Fruit fly (Drosophila melanogaster) whole organism, embryonic: ENCODE data around the gene zetaCOP.

ENCODE experiments used
- Ada2b ChIP-seq: fragments of 200-800 bp; sonication (Bioruptor generic); IDR thresholded peaks from 2 replicates; pipeline ENCODE4 v1.3.6; 2022; ENCODE audit warnings: missing biosample characterization, missing genetic modification characterization
- Atf6 ChIP-seq: fragments of 200-800 bp; sonication (Bioruptor generic); IDR thresholded peaks from 2 replicates; pipeline ENCODE4 v1.3.6; 2022; ENCODE audit warnings: missing biosample characterization, missing genetic modification characterization
- CG10267 ChIP-seq: fragments of 200-800 bp; sonication (Bioruptor generic); optimal IDR thresholded peaks from 2 replicates; lab custom pipeline; 2018; ENCODE audit warnings: missing biosample characterization, mild to moderate bottlenecking, missing genetic modification characterization, moderate library complexity
- CG11093 ChIP-seq: fragments of 200-800 bp; sonication (Bioruptor generic); IDR thresholded peaks from 3 replicates; pipeline ENCODE4 v1.3.6; 2022; ENCODE audit warnings: missing biosample characterization, missing genetic modification characterization
- CG11398 ChIP-seq: fragments of 200-800 bp; sonication (Bioruptor generic); optimal IDR thresholded peaks from 2 replicates; lab custom pipeline; 2016; ENCODE audit warnings: missing biosample characterization, missing genetic modification characterization
- CG11695 ChIP-seq: fragments of 200-800 bp; sonication (Bioruptor generic); IDR thresholded peaks from 3 replicates; pipeline ENCODE4 v1.3.6; 2022; ENCODE audit warnings: missing biosample characterization, missing genetic modification characterization
- CG11723 ChIP-seq: fragments of 200-800 bp; sonication (Bioruptor generic); optimal IDR thresholded peaks from 2 replicates; lab custom pipeline; 2017; ENCODE audit warnings: missing biosample characterization, mild to moderate bottlenecking, missing genetic modification characterization
- CG12219 ChIP-seq: fragments of 200-800 bp; sonication (Bioruptor generic); optimal IDR thresholded peaks from 3 replicates; lab custom pipeline; 2018; ENCODE audit warnings: missing biosample characterization, mild to moderate bottlenecking, missing genetic modification characterization
- CG12299 ChIP-seq: fragments of 200-800 bp; sonication (Bioruptor generic); optimal IDR thresholded peaks from 2 replicates; lab custom pipeline; 2018; ENCODE audit warnings: missing biosample characterization, mild to moderate bottlenecking, missing genetic modification characterization
- CG12391 ChIP-seq: fragments of 200-800 bp; sonication (Bioruptor generic); optimal IDR thresholded peaks from 3 replicates; lab custom pipeline; 2018; ENCODE audit warnings: missing biosample characterization, mild to moderate bottlenecking, missing genetic modification characterization, moderate library complexity
- CG12744 ChIP-seq: fragments of 200-800 bp; sonication (Bioruptor generic); optimal IDR thresholded peaks from 2 replicates; lab custom pipeline; 2016; ENCODE audit warnings: missing biosample characterization, missing genetic modification characterization
- CG13775 ChIP-seq: fragments of 200-800 bp; sonication (Bioruptor generic); optimal IDR thresholded peaks from 3 replicates; lab custom pipeline; 2017; ENCODE audit warnings: missing biosample characterization, mild to moderate bottlenecking, missing genetic modification characterization
- CG15514 ChIP-seq: fragments of 200-800 bp; sonication (Bioruptor generic); optimal IDR thresholded peaks from 3 replicates; lab custom pipeline; 2017; ENCODE audit warnings: missing biosample characterization, missing genetic modification characterization, mild to moderate bottlenecking, moderate library complexity, missing genetic modification reagents
- CG16863 ChIP-seq: fragments of 200-800 bp; sonication (Bioruptor generic); optimal IDR thresholded peaks from 3 replicates; lab custom pipeline; 2016; ENCODE audit warnings: missing biosample characterization, missing genetic modification characterization
- CG17912 ChIP-seq: fragments of 200-800 bp; sonication (Bioruptor generic); optimal IDR thresholded peaks from 2 replicates; lab custom pipeline; 2018; ENCODE audit warnings: missing biosample characterization, mild to moderate bottlenecking, missing genetic modification characterization
- CG18476 ChIP-seq: fragments of 200-800 bp; sonication (Bioruptor generic); optimal IDR thresholded peaks from 2 replicates; lab custom pipeline; 2016; ENCODE audit warnings: missing biosample characterization, mild to moderate bottlenecking, missing genetic modification characterization
- CG2199 ChIP-seq: fragments of 200-800 bp; sonication (Bioruptor generic); IDR thresholded peaks from 3 replicates; pipeline ENCODE4 v1.3.6; 2022; ENCODE audit warnings: missing biosample characterization, missing genetic modification characterization
- CG34224 ChIP-seq: fragments of 200-800 bp; sonication (Bioruptor generic); IDR thresholded peaks from 3 replicates; pipeline ENCODE4 v1.3.6; 2022; ENCODE audit warnings: missing biosample characterization, missing genetic modification characterization; ENCODE audit not compliant: partially characterized antibody
- CG6175 ChIP-seq: fragments of 200-800 bp; sonication (Bioruptor generic); IDR thresholded peaks from 3 replicates; pipeline ENCODE4 v1.3.6; 2022; ENCODE audit warnings: missing biosample characterization, missing genetic modification characterization
- CG6254 ChIP-seq: fragments of 200-800 bp; sonication (Bioruptor generic); optimal IDR thresholded peaks from 3 replicates; lab custom pipeline; 2017; ENCODE audit warnings: mild to moderate bottlenecking, missing biosample characterization, missing genetic modification reagents, missing genetic modification characterization
- CG7987 ChIP-seq: fragments of 200-800 bp; sonication (Bioruptor generic); optimal IDR thresholded peaks from 2 replicates; lab custom pipeline; 2018; ENCODE audit warnings: missing biosample characterization, mild to moderate bottlenecking, missing genetic modification characterization, moderate library complexity
- CG9817 ChIP-seq: fragments of 200-800 bp; sonication (Bioruptor generic); optimal IDR thresholded peaks from 2 replicates; lab custom pipeline; 2018; ENCODE audit warnings: missing biosample characterization, mild to moderate bottlenecking, missing genetic modification characterization, moderate library complexity
- D19A ChIP-seq: fragments of 200-800 bp; optimal IDR thresholded peaks from 3 replicates; lab custom pipeline; 2019; ENCODE audit warnings: missing biosample characterization, mild to moderate bottlenecking, missing genetic modification characterization, moderate library complexity
- Dfd ChIP-seq, 2 experiments: fragments of >200 bp; optimal IDR thresholded peaks; 2 replicates each; lab custom pipeline; 2017; ENCODE audit warnings: missing biosample characterization in 2 of 2, missing genetic modification characterization in 2 of 2
- Ets65A ChIP-seq: fragments of 200-800 bp; sonication (Bioruptor generic); peaks from one replicate; lab custom pipeline; 2016; ENCODE audit warnings: missing biosample characterization, missing genetic modification characterization
- H15 ChIP-seq: fragments of 200-800 bp; sonication (Bioruptor generic); IDR thresholded peaks from 3 replicates; pipeline ENCODE4 v1.3.6; 2022; ENCODE audit warnings: missing biosample characterization, missing genetic modification characterization
- HmgD ChIP-seq: fragments of 200-800 bp; sonication (Bioruptor generic); optimal IDR thresholded peaks from 3 replicates; lab custom pipeline; 2016; ENCODE audit warnings: missing biosample characterization, missing genetic modification characterization
- Hmx ChIP-seq: fragments of 200-800 bp; sonication (Bioruptor generic); optimal IDR thresholded peaks from 2 replicates; lab custom pipeline; 2016; ENCODE audit warnings: missing biosample characterization, missing genetic modification characterization
- Jarid2 ChIP-seq: fragments of 200-800 bp; sonication (Bioruptor generic); optimal IDR thresholded peaks from 3 replicates; lab custom pipeline; 2017; ENCODE audit warnings: mild to moderate bottlenecking, missing biosample characterization, missing genetic modification reagents, missing genetic modification characterization
- Oaz ChIP-seq: fragments of 200-800 bp; sonication (Bioruptor generic); IDR thresholded peaks from 2 replicates; pipeline ENCODE4 v1.3.6; 2022; ENCODE audit warnings: missing biosample characterization, missing genetic modification characterization
- Usf ChIP-seq: fragments of 200-800 bp; sonication (Bioruptor generic); optimal IDR thresholded peaks from 2 replicates; lab custom pipeline; 2017; ENCODE audit warnings: missing genotype, missing biosample characterization, missing genetic modification characterization
- Xrp1 ChIP-seq: fragments of 200-800 bp; sonication (Bioruptor generic); IDR thresholded peaks from 2 replicates; pipeline ENCODE4 v1.3.6; 2022; ENCODE audit warnings: missing biosample characterization, missing genetic modification characterization
- amos ChIP-seq: fragments of 200-800 bp; sonication (Bioruptor generic); IDR thresholded peaks from 2 replicates; pipeline ENCODE4 v1.3.6; 2022; ENCODE audit warnings: missing biosample characterization, missing genetic modification characterization; ENCODE audit not compliant: partially characterized antibody
- ato ChIP-seq: fragments of 200-800 bp; sonication (Bioruptor generic); IDR thresholded peaks from 2 replicates; pipeline ENCODE4 v1.3.6; 2022; ENCODE audit warnings: missing biosample characterization, missing genetic modification characterization; ENCODE audit not compliant: partially characterized antibody
- cad ChIP-seq: fragments of >200 bp; optimal IDR thresholded peaks from 2 replicates; lab custom pipeline; 2017; ENCODE audit warnings: missing biosample characterization, missing genetic modification characterization
- chinmo ChIP-seq: fragments of 200-800 bp; sonication (Bioruptor generic); IDR thresholded peaks from 4 replicates; pipeline ENCODE4 v1.3.6; 2022; ENCODE audit warnings: missing biosample characterization, missing genetic modification characterization; ENCODE audit not compliant: partially characterized antibody
- dysf ChIP-seq: fragments of 200-800 bp; sonication (Bioruptor generic); IDR thresholded peaks from 3 replicates; pipeline ENCODE4 v1.3.6; 2022; ENCODE audit warnings: missing biosample characterization, missing genetic modification characterization
- gem ChIP-seq: fragments of 200-800 bp; sonication (Bioruptor generic); optimal IDR thresholded peaks from 2 replicates; lab custom pipeline; 2019; ENCODE audit warnings: missing biosample characterization, mild to moderate bottlenecking, missing genetic modification characterization, moderate library complexity
- jigr1 ChIP-seq: fragments of 200-800 bp; sonication (Bioruptor generic); IDR thresholded peaks from 3 replicates; pipeline ENCODE4 v1.3.6; 2022; ENCODE audit warnings: missing biosample characterization, missing genetic modification characterization
- ken ChIP-seq: fragments of 200-800 bp; sonication (Bioruptor generic); IDR thresholded peaks from 3 replicates; pipeline ENCODE4 v1.3.6; 2022; ENCODE audit warnings: missing biosample characterization, missing genetic modification characterization
- lbe ChIP-seq: fragments of 200-800 bp; sonication (Bioruptor generic); optimal IDR thresholded peaks from 2 replicates; lab custom pipeline; 2016; ENCODE audit warnings: missing biosample characterization, mild to moderate bottlenecking, missing genetic modification characterization
- mam ChIP-seq: fragments of 200-800 bp; sonication (Bioruptor generic); optimal IDR thresholded peaks from 3 replicates; lab custom pipeline; 2016; ENCODE audit warnings: missing biosample characterization, missing genetic modification characterization
- nom ChIP-seq: fragments of 200-800 bp; sonication (Bioruptor generic); optimal IDR thresholded peaks from 2 replicates; lab custom pipeline; 2017; ENCODE audit warnings: missing biosample characterization, missing genetic modification characterization, mild to moderate bottlenecking, moderate library complexity, missing genetic modification reagents
- org-1 ChIP-seq: fragments of 200-800 bp; sonication (Bioruptor generic); optimal IDR thresholded peaks from 2 replicates; lab custom pipeline; 2017; ENCODE audit warnings: missing biosample characterization, missing genetic modification characterization
- pros ChIP-seq: fragments of 200-800 bp; sonication (Bioruptor generic); optimal IDR thresholded peaks from 3 replicates; lab custom pipeline; 2019; ENCODE audit warnings: missing biosample characterization, mild to moderate bottlenecking, missing genetic modification characterization, moderate library complexity
- salm ChIP-seq: fragments of 200-800 bp; sonication (Bioruptor generic); optimal IDR thresholded peaks from 2 replicates; lab custom pipeline; 2018; ENCODE audit warnings: missing biosample characterization, mild to moderate bottlenecking, missing genetic modification characterization
- sob ChIP-seq: fragments of 200-800 bp; sonication (Bioruptor generic); IDR thresholded peaks from 2 replicates; pipeline ENCODE4 v1.3.6; 2022; ENCODE audit warnings: missing biosample characterization, missing genetic modification characterization
- ttk ChIP-seq: fragments of 200-800 bp; sonication (Bioruptor generic); IDR thresholded peaks from 2 replicates; pipeline ENCODE4 v2.1.2; 2022; ENCODE audit warnings: missing biosample characterization, missing genetic modification characterization
- unc-4 ChIP-seq: fragments of 200-800 bp; sonication (Bioruptor generic); IDR thresholded peaks from 2 replicates; pipeline ENCODE4 v1.3.6; 2022; ENCODE audit warnings: missing biosample characterization, missing genetic modification characterization; ENCODE audit not compliant: partially characterized antibody
- usp ChIP-seq: fragments of >200 bp; optimal IDR thresholded peaks from 2 replicates; lab custom pipeline; 2017; ENCODE audit warnings: missing biosample characterization, missing genetic modification characterization
- zen ChIP-seq: fragments of 200-800 bp; sonication (Bioruptor generic); optimal IDR thresholded peaks from 3 replicates; lab custom pipeline; 2018; ENCODE audit warnings: missing biosample characterization, mild to moderate bottlenecking, missing genetic modification characterization, moderate library complexity

The zetaCOP gene

DNA sequence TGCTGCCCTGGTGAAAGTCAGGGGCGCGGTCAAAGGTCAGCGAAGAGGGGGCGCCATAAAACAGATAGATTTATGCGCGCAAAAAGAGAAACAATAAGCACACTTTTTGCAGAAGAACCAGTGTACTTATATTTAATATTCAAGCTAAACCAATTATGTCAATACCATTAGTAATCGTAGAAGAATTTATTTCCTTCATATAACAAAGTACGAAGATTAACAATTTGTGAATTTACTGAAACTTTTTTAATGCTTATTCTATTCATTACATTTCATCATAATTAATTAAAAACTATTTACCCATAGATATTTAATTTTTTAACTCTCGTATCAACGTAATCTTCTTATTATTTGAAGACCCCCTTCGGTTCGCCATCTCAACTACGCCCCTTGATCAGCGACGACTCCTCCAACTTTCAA, 31.3 kb downstream of the zetaCOP start (continued):
- TF ChIP-seq jigr1 (GFP tag; lab: Robert Waterston, UW) (no peak), CG12744 (no peak), D19A (peak; percentile 65), CG12219 (peak; percentile 30), CG2199 (GFP tag; lab: Robert Waterston, UW) (no peak), ken (GFP tag; lab: Robert Waterston, UW) (peak; percentile 27; the same call in 2 of the 3 replicates), amos (no peak), dysf (GFP tag; lab: Robert Waterston, UW) (no peak), CG11093 (GFP tag; lab: Robert Waterston, UW) (peak; percentile 56; the same call in 1 of the 3 replicates), zen (tag; lab: Kevin White, UChicago) (no peak), salm (no peak), Ada2b (GFP tag; lab: Robert Waterston, UW) (no peak), mam (GFP tag; lab: Kevin White, UChicago) (no peak), CG12391 (tag; lab: Kevin White, UChicago) (peak; percentile 71), CG34224 (no peak), CG11723 (GFP tag; lab: Kevin White, UChicago) (peak; percentile 36), CG17912 (GFP tag; lab: Kevin White, UChicago) (no peak), Atf6 (no peak), CG13775 (GFP tag; lab: Kevin White, UChicago) (peak; percentile 46), Ets65A (GFP tag; lab: Kevin White, UChicago) (no peak), chinmo (GFP tag; lab: Robert Waterston, UW) (no peak), pros (GFP tag; lab: Kevin White, UChicago) (no peak), nom (GFP tag; lab: Kevin White, UChicago) (peak; percentile 26), CG12299 (tag; lab: Kevin White, UChicago) (no peak), CG15514 (GFP tag; lab: Kevin White, UChicago) (no peak), CG7987 (GFP tag; lab: Kevin White, UChicago) (no peak), CG11398 (GFP tag; lab: Kevin White, UChicago) (no peak), CG6254 (GFP tag; lab: Kevin White, UChicago) (peak; percentile 56), CG6175 (no peak), usp (GFP tag; lab: Kevin White, UChicago) (no peak), sob (GFP tag; lab: Robert Waterston, UW) (0 out of 2 replicates have a peak, but pooled peaks have one; percentile 18), org-1 (GFP tag; lab: Kevin White, UChicago) (peak; percentile 30), HmgD (no peak), Usf (GFP tag; lab: Kevin White, UChicago) (peak; percentile 23), ato (GFP tag; lab: Robert Waterston, UW) (no peak), lbe (GFP tag; lab: Kevin White, UChicago) (no peak), CG11695 (no peak), H15 (GFP tag; lab: Robert Waterston, UW) (0 out of 3 replicates have a peak, but pooled peaks have one; percentile 30), cad (GFP tag; lab: Kevin White, UChicago) (no peak), ttk (GFP tag; lab: Robert Waterston, UW) (no peak), gem (peak; percentile 80), Hmx (GFP tag; lab: Kevin White, UChicago) (no peak), Jarid2 (GFP tag; lab: Kevin White, UChicago) (no peak), Dfd (GFP tag; optimal IDR thresholded peaks at IDR 0.05; lab: Kevin White, UChicago) (no peak), CG16863 (no peak), unc-4 (no peak), Xrp1 (GFP tag; lab: Robert Waterston, UW) (peak; percentile 39; the same call in 1 of the 2 replicates), CG9817 (tag; lab: Kevin White, UChicago) (no peak), CG18476 (peak; percentile 18), Oaz (GFP tag; lab: Robert Waterston, UW) (no peak), CG10267 (tag; lab: Kevin White, UChicago) (peak; percentile 58)
